4 worm cellular contexts compared by ENCODE assay signal in genomic region chrIV:10935336-10935735, ce11.
TF ChIP-seq lines count a peak whose summit lies in the region.

No protein-coding gene starts in this region.

TF ChIP-seq in whole organism, L2 larva, 48 proteins besides CTCF, POLR2A, EP300 and RAD21 (continues in another document):
- TF ChIP-seq egl-27 (tag; optimal IDR thresholded peaks at IDR 0.05; lab: Kevin White, UChicago): peak; percentile 78
- no peak for TF ChIP-seq dmd-4 (tag; optimal IDR thresholded peaks at IDR 0.05; lab: Kevin White, UChicago)
- peak; percentile 97 for TF ChIP-seq nhr-129 (tag; optimal IDR thresholded peaks at IDR 0.05; lab: Kevin White, UChicago)
- TF ChIP-seq lsy-2 (tag; optimal IDR thresholded peaks at IDR 0.05; lab: Kevin White, UChicago): peak; percentile 39 to 93
- peak; percentile 46 for TF ChIP-seq snpc-4 (tag; optimal IDR thresholded peaks at IDR 0.05; lab: Kevin White, UChicago)
- peak; percentile 31 for TF ChIP-seq skn-1 (tag; optimal IDR thresholded peaks at IDR 0.05; lab: Kevin White, UChicago)
- TF ChIP-seq ZK546.5 (tag; optimal IDR thresholded peaks at IDR 0.05; lab: Kevin White, UChicago): no peak
- TF ChIP-seq peb-1 (tag; optimal IDR thresholded peaks at IDR 0.05; lab: Kevin White, UChicago): no peak
- TF ChIP-seq unc-39 (tag; optimal IDR thresholded peaks at IDR 0.05; lab: Kevin White, UChicago): no peak
- TF ChIP-seq mbf-1 (tag; optimal IDR thresholded peaks at IDR 0.05; lab: Kevin White, UChicago): no peak
- peak; percentile 50 for TF ChIP-seq mab-5 (tag; optimal IDR thresholded peaks at IDR 0.05; lab: Kevin White, UChicago)
- TF ChIP-seq nhr-12 (tag; optimal IDR thresholded peaks at IDR 0.05; lab: Kevin White, UChicago): no peak
- TF ChIP-seq nhr-10 (tag; optimal IDR thresholded peaks at IDR 0.05; lab: Kevin White, UChicago): no peak
- peak; percentile 34 for TF ChIP-seq unc-55 (GFP tag; optimal IDR thresholded peaks at IDR 0.05; lab: Kevin White, UChicago)
- peak; percentile 96 for TF ChIP-seq C34F6.9 (tag; optimal IDR thresholded peaks at IDR 0.05; lab: Kevin White, UChicago)
- TF ChIP-seq ztf-4 (tag; optimal IDR thresholded peaks at IDR 0.05; lab: Kevin White, UChicago): peak; percentile 90
- no peak for TF ChIP-seq unc-62 (GFP tag; optimal IDR thresholded peaks at IDR 0.05; lab: Kevin White, UChicago)
- no peak for TF ChIP-seq nhr-23 (tag; optimal IDR thresholded peaks at IDR 0.05; lab: Kevin White, UChicago)
- TF ChIP-seq nhr-237 (tag; optimal IDR thresholded peaks at IDR 0.05; lab: Kevin White, UChicago): no peak
- TF ChIP-seq lin-39 (tag; optimal IDR thresholded peaks at IDR 0.05; lab: Kevin White, UChicago): no peak
- TF ChIP-seq ztf-11 (tag; optimal IDR thresholded peaks at IDR 0.05; lab: Kevin White, UChicago): no peak
- TF ChIP-seq nhr-11 (tag; optimal IDR thresholded peaks at IDR 0.05; lab: Kevin White, UChicago): no peak
- peak; percentile 82 for TF ChIP-seq nhr-6 (tag; optimal IDR thresholded peaks at IDR 0.05; lab: Kevin White, UChicago)
- peak; percentile 93 for TF ChIP-seq F13H6.1 (tag; optimal IDR thresholded peaks at IDR 0.05; lab: Kevin White, UChicago)

TF ChIP-seq in whole organism, L4 larva, 104 proteins besides CTCF, POLR2A, EP300 and RAD21 (continues in another document):
- TF ChIP-seq nhr-42 (GFP tag; IDR thresholded peaks at IDR 0.05; lab: Robert Waterston, UW) (no peak), unc-62 (GFP tag; optimal IDR thresholded peaks at IDR 0.05 in 1 of 2; lab: Kevin White, UChicago) (peak in 1 of 2 experiments; percentile 98), unc-62 (tag; optimal IDR thresholded peaks at IDR 0.05; lab: Kevin White, UChicago) (no peak), zip-2 (tag; optimal IDR thresholded peaks at IDR 0.05; lab: Kevin White, UChicago) (no peak), F26F4.8 (GFP tag; conservative IDR thresholded peaks at IDR 0.05; lab: Robert Waterston, UW) (no peak), spr-3 (GFP tag; optimal IDR thresholded peaks at IDR 0.05; lab: Kevin White, UChicago) (no peak), sdz-12 (GFP tag; optimal IDR thresholded peaks at IDR 0.05; lab: Kevin White, UChicago) (no peak), nhr-76 (tag; optimal IDR thresholded peaks at IDR 0.05; lab: Kevin White, UChicago) (no peak), F49E8.2 (tag; optimal IDR thresholded peaks at IDR 0.05; lab: Kevin White, UChicago; ENCODE audit: borderline replicate concordance) (no peak), set-16 (GFP tag; IDR thresholded peaks at IDR 0.05; lab: Robert Waterston, UW) (peak; percentile 49), nhr-41 (GFP tag; IDR thresholded peaks at IDR 0.05; lab: Robert Waterston, UW) (0 out of 2 replicates have a peak, but pooled peaks have one; percentile 29), unc-39 (tag; optimal IDR thresholded peaks at IDR 0.05; lab: Kevin White, UChicago) (no peak), mxl-2 (GFP tag; conservative IDR thresholded peaks at IDR 0.05; lab: Robert Waterston, UW) (peak; percentile 91), F10B5.3 (tag; optimal IDR thresholded peaks at IDR 0.05; lab: Kevin White, UChicago) (no peak), dpl-1 (GFP tag; optimal IDR thresholded peaks at IDR 0.05; lab: Kevin White, UChicago) (peak; percentile 59), aha-1 (tag; lab: Kevin White, UChicago) (peak; percentile 75), dmd-6 (GFP tag; IDR thresholded peaks at IDR 0.05; lab: Robert Waterston, UW) (peak; percentile 88), mes-2 (tag; optimal IDR thresholded peaks at IDR 0.05; lab: Kevin White, UChicago; ENCODE audit: poor library complexity, severe bottlenecking) (peak; percentile 75), ceh-44 (GFP tag; IDR thresholded peaks at IDR 0.05; lab: Robert Waterston, UW) (no peak; the same call in 1 of the 2 replicates), lin-29 (GFP tag; IDR thresholded peaks at IDR 0.05; lab: Robert Waterston, UW) (no peak), nhr-6 (tag; optimal IDR thresholded peaks at IDR 0.05; lab: Kevin White, UChicago) (peak; percentile 67), ceh-62 (tag; optimal IDR thresholded peaks at IDR 0.05; lab: Kevin White, UChicago) (no peak), saeg-2 (GFP tag; IDR thresholded peaks at IDR 0.05; lab: Robert Waterston, UW) (no peak), madf-5 (GFP tag; IDR thresholded peaks at IDR 0.05; lab: Robert Waterston, UW) (no peak)

TF ChIP-seq in whole organism, late embryonic, 69 proteins besides CTCF, POLR2A, EP300 and RAD21 (continues in another document):
- TF ChIP-seq ceh-31 (tag; optimal IDR thresholded peaks at IDR 0.05; lab: Kevin White, UChicago) (peak; percentile 47), unc-3 (GFP tag; conservative IDR thresholded peaks at IDR 0.05; lab: Robert Waterston, UW) (no peak), unc-3 (tag; optimal IDR thresholded peaks at IDR 0.05; lab: Kevin White, UChicago) (no peak), nhr-232 (tag; optimal IDR thresholded peaks at IDR 0.05; lab: Kevin White, UChicago) (no peak), nhr-11 (tag; optimal IDR thresholded peaks at IDR 0.05; lab: Kevin White, UChicago) (no peak), C38D4.7 (GFP tag; optimal IDR thresholded peaks at IDR 0.05; lab: Kevin White, UChicago) (no peak), unc-86 (tag; optimal IDR thresholded peaks at IDR 0.05; lab: Kevin White, UChicago) (no peak), ref-2 (tag; optimal IDR thresholded peaks at IDR 0.05; lab: Kevin White, UChicago) (peak; percentile 37), elt-2 (tag; optimal IDR thresholded peaks at IDR 0.05; lab: Kevin White, UChicago) (no peak), hlh-8 (tag; optimal IDR thresholded peaks at IDR 0.05; lab: Kevin White, UChicago) (peak; percentile 28), ahr-1 (tag; optimal IDR thresholded peaks at IDR 0.05; lab: Kevin White, UChicago) (no peak), fkh-6 (tag; optimal IDR thresholded peaks at IDR 0.05; lab: Kevin White, UChicago) (no peak), rnt-1 (tag; optimal IDR thresholded peaks at IDR 0.05; lab: Kevin White, UChicago) (no peak), pros-1 (tag; optimal IDR thresholded peaks at IDR 0.05; lab: Kevin White, UChicago) (peak; percentile 43), ceh-14 (tag; optimal IDR thresholded peaks at IDR 0.05; lab: Kevin White, UChicago) (peak; percentile 8), pha-2 (tag; optimal IDR thresholded peaks at IDR 0.05; lab: Kevin White, UChicago) (no peak), ceh-34 (tag; optimal IDR thresholded peaks at IDR 0.05; lab: Kevin White, UChicago) (peak; percentile 37), npax-4 (tag; optimal IDR thresholded peaks at IDR 0.05; lab: Kevin White, UChicago) (no peak), fkh-10 (GFP tag; optimal IDR thresholded peaks at IDR 0.05; lab: Kevin White, UChicago) (no peak), ttx-3 (tag; optimal IDR thresholded peaks at IDR 0.05; lab: Kevin White, UChicago) (no peak), pqm-1 (tag; optimal IDR thresholded peaks at IDR 0.05; lab: Kevin White, UChicago) (no peak), fax-1 (tag; optimal IDR thresholded peaks at IDR 0.05; lab: Kevin White, UChicago) (peak; percentile 33), zip-5 (tag; optimal IDR thresholded peaks at IDR 0.05; lab: Kevin White, UChicago) (no peak), pat-9 (tag; optimal IDR thresholded peaks at IDR 0.05; lab: Kevin White, UChicago) (no peak), sdc-2 (tag; optimal IDR thresholded peaks at IDR 0.05; lab: Kevin White, UChicago) (no peak), lin-11 (tag; optimal IDR thresholded peaks at IDR 0.05; lab: Kevin White, UChicago) (no peak), tbx-7 (tag; optimal IDR thresholded peaks at IDR 0.05; lab: Kevin White, UChicago) (no peak)

TF ChIP-seq in whole organism, mixed stage, embryonic, 35 proteins besides CTCF, POLR2A, EP300 and RAD21:
- TF ChIP-seq cnd-1 (tag; optimal IDR thresholded peaks at IDR 0.05; lab: Kevin White, UChicago) (peak; percentile 27), unc-62 (GFP tag; optimal IDR thresholded peaks at IDR 0.05; lab: Kevin White, UChicago) (peak; percentile 95), lin-32 (GFP tag; optimal IDR thresholded peaks at IDR 0.05; lab: Kevin White, UChicago) (no peak), ceh-83 (GFP tag; optimal IDR thresholded peaks at IDR 0.05; lab: Kevin White, UChicago) (no peak), nhr-2 (tag; optimal IDR thresholded peaks at IDR 0.05; lab: Kevin White, UChicago) (peak; percentile 40), ces-1 (GFP tag; optimal IDR thresholded peaks at IDR 0.05; lab: Kevin White, UChicago) (peak; percentile 47), lsy-2 (tag; optimal IDR thresholded peaks at IDR 0.05; lab: Kevin White, UChicago) (peak; percentile 40), mls-2 (tag; optimal IDR thresholded peaks at IDR 0.05; lab: Kevin White, UChicago) (peak; percentile 12), unc-120 (tag; optimal IDR thresholded peaks at IDR 0.05; lab: Kevin White, UChicago; ENCODE audit: poor library complexity, severe bottlenecking) (peak; percentile 73), sptf-1 (tag; optimal IDR thresholded peaks at IDR 0.05; lab: Kevin White, UChicago) (peak; percentile 6), hlh-1 (tag; optimal IDR thresholded peaks at IDR 0.05; lab: Kevin White, UChicago) (peak; percentile 75)
TF ChIP-seq in whole organism, mixed stage, embryonic: peak in this region for 9.
